Comparison of ENCODE assay signal across 5 fruit fly cellular contexts in genomic region chr3R:20782104-20782654, dm6.
A peak's percentile ranks its signal among the peaks of the same experiment; 100 is the strongest.
TF ChIP-seq lines count a peak whose summit lies in the region.

No protein-coding gene starts in this region.

- no peak for TF ChIP-seq CTCF in whole organism, embryonic (GFP tag; optimal IDR thresholded peaks at IDR 0.05; lab: Kevin White, UChicago)

TF ChIP-seq in whole organism, adult, 20 proteins besides CTCF, POLR2A, EP300 and RAD21:
- TF ChIP-seq CG14711 (tag; optimal IDR thresholded peaks at IDR 0.05; lab: Kevin White, UChicago) (peak; percentile 64), CG7101 (tag; optimal IDR thresholded peaks at IDR 0.05; lab: Kevin White, UChicago) (peak; percentile 76), bab1 (GFP tag; optimal IDR thresholded peaks at IDR 0.05; lab: Kevin White, UChicago) (no peak), CG33017 (tag; optimal IDR thresholded peaks at IDR 0.05; lab: Kevin White, UChicago) (peak; percentile 76), CG11617 (GFP tag; optimal IDR thresholded peaks at IDR 0.05; lab: Kevin White, UChicago) (peak; percentile 52), CG12768 (GFP tag; optimal IDR thresholded peaks at IDR 0.05; lab: Kevin White, UChicago) (peak; percentile 37), pad (GFP tag; optimal IDR thresholded peaks at IDR 0.05; lab: Kevin White, UChicago) (peak; percentile 24), Hr96 (GFP tag; optimal IDR thresholded peaks at IDR 0.05; lab: Kevin White, UChicago) (no peak), CG7045 (GFP tag; optimal IDR thresholded peaks at IDR 0.05; lab: Kevin White, UChicago) (peak; percentile 71)

TF ChIP-seq in whole organism, embryonic, 481 proteins besides CTCF, POLR2A, EP300 and RAD21:
- TF ChIP-seq CG9932 (GFP tag; IDR thresholded peaks at IDR 0.05; lab: Robert Waterston, UW) = no peak
- no peak for TF ChIP-seq CG16815 (GFP tag; optimal IDR thresholded peaks at IDR 0.05; lab: Kevin White, UChicago)
- no peak for TF ChIP-seq pb (GFP tag; optimal IDR thresholded peaks at IDR 0.05; lab: Kevin White, UChicago)
- no peak for TF ChIP-seq gfzf (GFP tag; optimal IDR thresholded peaks at IDR 0.05; lab: Kevin White, UChicago)
- TF ChIP-seq Drgx (GFP tag; IDR thresholded peaks at IDR 0.05; lab: Robert Waterston, UW) = peak; percentile 73
- TF ChIP-seq her (GFP tag; optimal IDR thresholded peaks at IDR 0.05; lab: Kevin White, UChicago) = no peak
- peak; percentile 65 for TF ChIP-seq nom (GFP tag; optimal IDR thresholded peaks at IDR 0.05; lab: Kevin White, UChicago)
- no peak for TF ChIP-seq dysf (GFP tag; IDR thresholded peaks at IDR 0.05; lab: Robert Waterston, UW)
- peak in 1 of 2 experiments; percentile 74 for TF ChIP-seq bsh (GFP tag; optimal IDR thresholded peaks at IDR 0.05; lab: Kevin White, UChicago)
- no peak for TF ChIP-seq CG3838 (GFP tag; optimal IDR thresholded peaks at IDR 0.05; lab: Kevin White, UChicago)
- TF ChIP-seq Sry-δ (GFP tag; optimal IDR thresholded peaks at IDR 0.05; lab: Kevin White, UChicago) = no peak
- no peak for TF ChIP-seq CG10147 (GFP tag; optimal IDR thresholded peaks at IDR 0.05; lab: Kevin White, UChicago)
- no peak for TF ChIP-seq unc-4 (GFP tag; IDR thresholded peaks at IDR 0.05; lab: Robert Waterston, UW; ENCODE audit: partially characterized antibody)

TF ChIP-seq in whole organism, prepupa, 60 proteins besides CTCF, POLR2A, EP300 and RAD21 (continues in another document):
- peak; percentile 86 for TF ChIP-seq CG6792 (GFP tag; optimal IDR thresholded peaks at IDR 0.05; lab: Kevin White, UChicago)
- peak; percentile 82 for TF ChIP-seq CG6276 (GFP tag; optimal IDR thresholded peaks at IDR 0.05; lab: Kevin White, UChicago)
- TF ChIP-seq Sox15 (GFP tag; optimal IDR thresholded peaks at IDR 0.05; lab: Kevin White, UChicago) = peak; percentile 75
- TF ChIP-seq dac (GFP tag; optimal IDR thresholded peaks at IDR 0.05; lab: Kevin White, UChicago) = peak; percentile 67
- TF ChIP-seq pdm3 (GFP tag; optimal IDR thresholded peaks at IDR 0.05; lab: Kevin White, UChicago) = peak; percentile 79
- peak; percentile 88 for TF ChIP-seq CG6808 (GFP tag; optimal IDR thresholded peaks at IDR 0.05; lab: Kevin White, UChicago)
- peak; percentile 27 for TF ChIP-seq vri (GFP tag; optimal IDR thresholded peaks at IDR 0.05; lab: Kevin White, UChicago)
- TF ChIP-seq CG32006 (GFP tag; optimal IDR thresholded peaks at IDR 0.05; lab: Kevin White, UChicago) = peak; percentile 94
- peak; percentile 79 for TF ChIP-seq CG11762 (GFP tag; optimal IDR thresholded peaks at IDR 0.05; lab: Kevin White, UChicago; ENCODE audit: insufficient read depth)
- peak; percentile 91 for TF ChIP-seq CG10669 (GFP tag; optimal IDR thresholded peaks at IDR 0.05; lab: Kevin White, UChicago)
- TF ChIP-seq CG15336 (GFP tag; IDR thresholded peaks at IDR 0.05; lab: Robert Waterston, UW) = peak; percentile 81
- peak; percentile 83 for TF ChIP-seq net (GFP tag; optimal IDR thresholded peaks at IDR 0.05; lab: Kevin White, UChicago)
- TF ChIP-seq svp (GFP tag; lab: Kevin White, UChicago) = peak; percentile 70
- TF ChIP-seq fkh (GFP tag; optimal IDR thresholded peaks at IDR 0.05; lab: Kevin White, UChicago) = no peak
- peak; percentile 81 to 92 for TF ChIP-seq salr (GFP tag; optimal IDR thresholded peaks at IDR 0.05; lab: Kevin White, UChicago)
- TF ChIP-seq cyc (GFP tag; optimal IDR thresholded peaks at IDR 0.05; lab: Kevin White, UChicago) = peak; percentile 79
- TF ChIP-seq CG9139 (GFP tag; optimal IDR thresholded peaks at IDR 0.05; lab: Kevin White, UChicago) = peak; percentile 79
- peak; percentile 73 for TF ChIP-seq CG7368 (GFP tag; optimal IDR thresholded peaks at IDR 0.05; lab: Kevin White, UChicago)
- peak; percentile 74 for TF ChIP-seq fd59A (GFP tag; optimal IDR thresholded peaks at IDR 0.05; lab: Kevin White, UChicago)
- peak; percentile 84 for TF ChIP-seq CG4318 (GFP tag; optimal IDR thresholded peaks at IDR 0.05; lab: Kevin White, UChicago)
- peak; percentile 85 for TF ChIP-seq Gug (GFP tag; IDR thresholded peaks at IDR 0.05; lab: Robert Waterston, UW)
- TF ChIP-seq CG10631 (GFP tag; optimal IDR thresholded peaks at IDR 0.05; lab: Kevin White, UChicago) = peak; percentile 96
- no peak for TF ChIP-seq Hr38 (GFP tag; optimal IDR thresholded peaks at IDR 0.05; lab: Kevin White, UChicago)
- TF ChIP-seq CG3919 (GFP tag; optimal IDR thresholded peaks at IDR 0.05; lab: Kevin White, UChicago) = peak; percentile 88

TF ChIP-seq in whole organism, pupa, 21 proteins besides CTCF, POLR2A, EP300 and RAD21:
- TF ChIP-seq CG8159 (tag; optimal IDR thresholded peaks at IDR 0.05; lab: Kevin White, UChicago) = peak; percentile 96
- TF ChIP-seq CG10348 (GFP tag; IDR thresholded peaks at IDR 0.05; lab: Robert Waterston, UW) = no peak
- TF ChIP-seq CG14655 (GFP tag; optimal IDR thresholded peaks at IDR 0.05; lab: Kevin White, UChicago) = peak; percentile 96
- peak; percentile 94 for TF ChIP-seq CG15710 (tag; optimal IDR thresholded peaks at IDR 0.05; lab: Kevin White, UChicago)
- TF ChIP-seq fd96Ca (GFP tag; IDR thresholded peaks at IDR 0.05; lab: Robert Waterston, UW) = 0 out of 3 replicates have a peak, but pooled peaks have one; percentile 27
- peak; percentile 79 for TF ChIP-seq Snoo (tag; optimal IDR thresholded peaks at IDR 0.05; lab: Kevin White, UChicago)
- TF ChIP-seq rn (GFP tag; IDR thresholded peaks at IDR 0.05; lab: Robert Waterston, UW) = peak; percentile 8; the same call in 1 of the 2 replicates
- TF ChIP-seq gl (tag; optimal IDR thresholded peaks at IDR 0.05; lab: Kevin White, UChicago) = peak; percentile 54
- peak; percentile 61 for TF ChIP-seq CG12605 (GFP tag; IDR thresholded peaks at IDR 0.05; lab: Robert Waterston, UW)
- peak; percentile 30; the same call in 1 of the 2 replicates for TF ChIP-seq Ets98B (GFP tag; IDR thresholded peaks at IDR 0.05; lab: Robert Waterston, UW)
- TF ChIP-seq D1 (tag; optimal IDR thresholded peaks at IDR 0.05; lab: Kevin White, UChicago) = peak; percentile 93
- peak; percentile 97 for TF ChIP-seq CG9948 (tag; optimal IDR thresholded peaks at IDR 0.05; lab: Kevin White, UChicago)
- no peak for TF ChIP-seq EcR (GFP tag; optimal IDR thresholded peaks at IDR 0.05; lab: Kevin White, UChicago)
- TF ChIP-seq Pif1B (GFP tag; optimal IDR thresholded peaks at IDR 0.05; lab: Kevin White, UChicago) = peak; percentile 81
- TF ChIP-seq CG13204 (GFP tag; optimal IDR thresholded peaks at IDR 0.05; lab: Kevin White, UChicago) = peak; percentile 67
- peak; percentile 88 for TF ChIP-seq CG34367 (tag; optimal IDR thresholded peaks at IDR 0.05; lab: Kevin White, UChicago)
- TF ChIP-seq CG17806 (tag; optimal IDR thresholded peaks at IDR 0.05; lab: Kevin White, UChicago) = peak; percentile 96
- TF ChIP-seq CG32121 (GFP tag; IDR thresholded peaks at IDR 0.05; lab: Robert Waterston, UW) = peak; percentile 65
- peak; percentile 81; the same call in 2 of the 3 replicates for TF ChIP-seq CG4496 (GFP tag; IDR thresholded peaks at IDR 0.05; lab: Robert Waterston, UW)
- TF ChIP-seq Pif1A (GFP tag; optimal IDR thresholded peaks at IDR 0.05; lab: Kevin White, UChicago) = peak; percentile 79
- TF ChIP-seq CG8301 (tag; optimal IDR thresholded peaks at IDR 0.05; lab: Kevin White, UChicago) = peak; percentile 90

TF ChIP-seq in whole organism, wandering third instar larva, 38 proteins besides CTCF, POLR2A, EP300 and RAD21:
- peak; percentile 56 for TF ChIP-seq sage (GFP tag; optimal IDR thresholded peaks at IDR 0.05; lab: Kevin White, UChicago)
- TF ChIP-seq Dfd (GFP tag; optimal IDR thresholded peaks at IDR 0.05; lab: Kevin White, UChicago) = no peak
- TF ChIP-seq GATAd (GFP tag; optimal IDR thresholded peaks at IDR 0.05; lab: Kevin White, UChicago) = no peak
- no peak for TF ChIP-seq sv (GFP tag; optimal IDR thresholded peaks at IDR 0.05; lab: Kevin White, UChicago)
- no peak for TF ChIP-seq N (GFP tag; optimal IDR thresholded peaks at IDR 0.05; lab: Kevin White, UChicago)
- TF ChIP-seq Hnf4 (GFP tag; optimal IDR thresholded peaks at IDR 0.05; lab: Kevin White, UChicago) = peak; percentile 6
- peak; percentile 58 for TF ChIP-seq br (GFP tag; optimal IDR thresholded peaks at IDR 0.05; lab: Kevin White, UChicago)
- TF ChIP-seq Sp1 (GFP tag; optimal IDR thresholded peaks at IDR 0.05; lab: Kevin White, UChicago) = peak; percentile 89
- no peak for TF ChIP-seq Abd-B (GFP tag; optimal IDR thresholded peaks at IDR 0.05; lab: Kevin White, UChicago)
- peak; percentile 91 for TF ChIP-seq rgr (GFP tag; optimal IDR thresholded peaks at IDR 0.05; lab: Kevin White, UChicago)
- peak; percentile 78 for TF ChIP-seq h (GFP tag; optimal IDR thresholded peaks at IDR 0.05; lab: Kevin White, UChicago)
- peak in 1 of 2 experiments; percentile 91 for TF ChIP-seq foxo (GFP tag; optimal IDR thresholded peaks at IDR 0.05; lab: Kevin White, UChicago)
- peak; percentile 71 for TF ChIP-seq OdsH (GFP tag; optimal IDR thresholded peaks at IDR 0.05; lab: Kevin White, UChicago)
- TF ChIP-seq dmrt93B (GFP tag; optimal IDR thresholded peaks at IDR 0.05; lab: Kevin White, UChicago) = peak; percentile 82
- peak; percentile 89 for TF ChIP-seq HLH106 (tag; optimal IDR thresholded peaks at IDR 0.05; lab: Kevin White, UChicago)
- TF ChIP-seq Rel (GFP tag; optimal IDR thresholded peaks at IDR 0.05; lab: Kevin White, UChicago) = no peak
- peak; percentile 36 for TF ChIP-seq Rel (tag; optimal IDR thresholded peaks at IDR 0.05; lab: Kevin White, UChicago)
- peak; percentile 82 for TF ChIP-seq fru (GFP tag; optimal IDR thresholded peaks at IDR 0.05; lab: Kevin White, UChicago)
- peak; percentile 79 for TF ChIP-seq psq (GFP tag; optimal IDR thresholded peaks at IDR 0.05; lab: Kevin White, UChicago)
- no peak for TF ChIP-seq Jra (GFP tag; optimal IDR thresholded peaks at IDR 0.05; lab: Kevin White, UChicago)
- peak; percentile 72 for TF ChIP-seq ey (GFP tag; optimal IDR thresholded peaks at IDR 0.05; lab: Kevin White, UChicago)
- peak; percentile 48 for TF ChIP-seq woc (GFP tag; optimal IDR thresholded peaks at IDR 0.05; lab: Kevin White, UChicago)
- peak; percentile 67 for TF ChIP-seq CG9705 (GFP tag; optimal IDR thresholded peaks at IDR 0.05; lab: Kevin White, UChicago)
- no peak for TF ChIP-seq dsf (GFP tag; optimal IDR thresholded peaks at IDR 0.05; lab: Kevin White, UChicago; ENCODE audit: borderline replicate concordance)
